Fruit fly (Drosophila melanogaster) whole organism, prepupa: ENCODE results near the gene gdl-ORF39.

Experiments
- Blimp-1 ChIP-seq: fragments of 200-800 bp; sonication (Bioruptor generic); optimal IDR thresholded peaks from 3 replicates; lab custom pipeline; 2017; ENCODE audit warnings: missing biosample characterization, missing genetic modification characterization, mild to moderate bottlenecking, moderate library complexity, missing genetic modification reagents
- CG10669 ChIP-seq: fragments of 200-800 bp; sonication (Bioruptor generic); optimal IDR thresholded peaks from 3 replicates; lab custom pipeline; 2018; ENCODE audit warnings: missing biosample characterization, mild to moderate bottlenecking, missing genetic modification characterization, moderate library complexity
- CG11902 ChIP-seq: fragments of 200-800 bp; sonication (Bioruptor generic); optimal IDR thresholded peaks from 3 replicates; lab custom pipeline; 2016; ENCODE audit warnings: missing biosample characterization, missing genetic modification characterization
- CG15336 ChIP-seq: fragments of 200-800 bp; sonication (Bioruptor generic); IDR thresholded peaks from 2 replicates; pipeline ENCODE4 v1.3.6; 2022; ENCODE audit warnings: missing biosample characterization, missing genetic modification characterization
- CG1621 ChIP-seq: fragments of 200-800 bp; sonication (Bioruptor generic); optimal IDR thresholded peaks from 3 replicates; lab custom pipeline; 2018; ENCODE audit warnings: missing biosample characterization, mild to moderate bottlenecking, missing genetic modification characterization
- CG31627 ChIP-seq: fragments of 200-800 bp; sonication (Bioruptor generic); optimal IDR thresholded peaks from 3 replicates; lab custom pipeline; 2016; ENCODE audit warnings: missing biosample characterization, missing genetic modification characterization
- CG3919 ChIP-seq: fragments of 200-800 bp; sonication (Bioruptor generic); optimal IDR thresholded peaks from 3 replicates; lab custom pipeline; 2016; ENCODE audit warnings: missing biosample characterization, missing genetic modification characterization
- CG6163 ChIP-seq: fragments of 200-800 bp; sonication (Bioruptor generic); IDR thresholded peaks from 3 replicates; pipeline ENCODE4 v1.3.6; 2022; ENCODE audit warnings: missing biosample characterization, missing genetic modification characterization
- CG6276 ChIP-seq: fragments of 200-800 bp; sonication (Bioruptor generic); optimal IDR thresholded peaks from 2 replicates; lab custom pipeline; 2017; ENCODE audit warnings: missing biosample characterization, mild to moderate bottlenecking, missing genetic modification characterization
- CG6854 ChIP-seq: fragments of 200-800 bp; sonication (Bioruptor generic); optimal IDR thresholded peaks from 2 replicates; lab custom pipeline; 2017; ENCODE audit warnings: missing biosample characterization, mild to moderate bottlenecking, missing genetic modification characterization
- CG7368 ChIP-seq: fragments of 200-800 bp; sonication (Bioruptor generic); optimal IDR thresholded peaks from 3 replicates; lab custom pipeline; 2016; ENCODE audit warnings: missing biosample characterization, missing genetic modification characterization
- CG9139 ChIP-seq: fragments of 200-800 bp; sonication (Bioruptor generic); optimal IDR thresholded peaks from 3 replicates; lab custom pipeline; 2017; ENCODE audit warnings: missing biosample characterization, mild to moderate bottlenecking, missing genetic modification characterization
- Lpt ChIP-seq: fragments of 200-800 bp; sonication (Bioruptor generic); optimal IDR thresholded peaks from 3 replicates; lab custom pipeline; 2016; ENCODE audit warnings: missing biosample characterization, missing genetic modification characterization
- salr ChIP-seq, 2 experiments: fragments of 200-800 bp; sonication (Bioruptor generic); optimal IDR thresholded peaks; 3 replicates each; lab custom pipeline; 2016 to 2018; ENCODE audit warnings: missing biosample characterization in 2 of 2, missing genetic modification characterization in 2 of 2, mild to moderate bottlenecking in 1 of 2

DNA sequence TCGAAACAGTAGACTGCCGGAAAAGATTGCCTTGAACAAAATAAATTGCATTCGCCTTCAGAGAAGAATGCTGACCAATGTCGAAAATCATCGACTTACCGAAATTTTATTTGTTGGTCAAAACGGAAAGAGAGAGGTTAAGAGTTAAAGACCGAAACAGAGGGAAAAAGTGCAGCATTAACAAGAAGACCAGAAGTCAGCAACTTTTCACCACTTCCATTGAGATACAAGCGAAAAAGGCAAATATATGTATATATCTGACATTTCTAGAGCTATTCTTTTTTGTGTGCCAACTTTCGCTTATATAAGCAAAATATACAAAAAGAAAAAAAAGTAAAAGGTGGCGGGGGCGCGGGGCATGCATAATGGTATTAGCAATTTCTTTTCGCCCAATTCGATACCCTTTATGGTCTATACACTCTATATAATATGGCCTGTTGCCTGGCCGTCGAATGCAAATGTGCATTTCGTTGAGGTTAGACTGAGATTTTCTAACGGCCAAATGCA, 30.7 kb downstream of the gdl-ORF39 start:
- no peak for TF ChIP-seq CG15336
- TF ChIP-seq salr (GFP tag; optimal IDR thresholded peaks at IDR 0.05; lab: Kevin White, UChicago), result no peak
- TF ChIP-seq CG6854 (GFP tag; lab: Kevin White, UChicago), result no peak
- TF ChIP-seq CG6163 (GFP tag; lab: Robert Waterston, UW), result no peak
- TF ChIP-seq CG31627, result no peak
- TF ChIP-seq Blimp-1 (GFP tag; lab: Kevin White, UChicago), result no peak
- TF ChIP-seq Lpt (GFP tag; lab: Kevin White, UChicago), result no peak
- TF ChIP-seq CG7368, result no peak
- no peak for TF ChIP-seq CG10669 (GFP tag; lab: Kevin White, UChicago)
- TF ChIP-seq CG11902 (GFP tag; lab: Kevin White, UChicago), result no peak
- TF ChIP-seq CG3919 (GFP tag; lab: Kevin White, UChicago), result no peak
- no peak for TF ChIP-seq CG1621
- TF ChIP-seq CG9139, result no peak
- TF ChIP-seq CG6276 (GFP tag; lab: Kevin White, UChicago), result no peak
